Comparison of ENCODE assay signal across 1 fruit fly cellular context in the genomic region with DNA sequence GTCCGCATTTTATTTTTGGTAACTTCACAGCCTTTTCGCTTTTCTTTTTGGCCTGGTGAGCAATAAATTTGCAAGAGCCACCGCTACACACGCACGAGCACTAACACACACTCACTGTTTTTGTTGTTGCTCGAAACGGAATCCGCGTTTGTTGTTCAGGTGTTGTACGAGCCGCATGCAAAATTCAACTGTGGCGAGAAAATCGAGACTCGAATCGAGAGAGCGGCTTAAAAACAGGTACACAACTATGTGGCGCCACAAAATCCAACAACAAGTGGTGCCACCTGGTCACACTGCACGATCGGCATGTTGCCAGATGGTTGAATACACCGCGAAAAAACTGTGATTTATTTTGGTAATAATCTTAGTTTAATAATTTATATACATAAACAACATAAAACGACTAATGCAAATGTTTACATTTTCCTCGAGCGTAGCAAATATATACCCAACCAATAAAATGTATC.
A peak's percentile ranks its signal among the peaks of the same experiment; 100 is the strongest.
TF ChIP-seq lines count a peak whose summit lies in the region.

A gene (minus strand): TSS at position 172 of the 467 bp plus-strand sequence.

TF ChIP-seq in whole organism, embryonic, 481 proteins besides CTCF, POLR2A, EP300 and RAD21 (continued from another document and continues in another):
- TF ChIP-seq zen2 (GFP tag; IDR thresholded peaks at IDR 0.05; lab: Robert Waterston, UW; ENCODE audit: partially characterized antibody) = no peak
- TF ChIP-seq dan (GFP tag; IDR thresholded peaks at IDR 0.05; lab: Robert Waterston, UW) = no peak
- TF ChIP-seq al (GFP tag; IDR thresholded peaks at IDR 0.05; lab: Robert Waterston, UW) = peak; percentile 51; the same call in 1 of the 2 replicates
- TF ChIP-seq CG43689 (GFP tag; IDR thresholded peaks at IDR 0.05; lab: Robert Waterston, UW) = no peak
- TF ChIP-seq NC2β (GFP tag; optimal IDR thresholded peaks at IDR 0.05; lab: Kevin White, UChicago) = peak; percentile 61
- TF ChIP-seq Neu2 (GFP tag; optimal IDR thresholded peaks at IDR 0.05; lab: Kevin White, UChicago; ENCODE audit: borderline replicate concordance) = no peak
- TF ChIP-seq CG30020 (tag; optimal IDR thresholded peaks at IDR 0.05; lab: Kevin White, UChicago) = peak; percentile 17
- peak; percentile 42 for TF ChIP-seq CG10543 (GFP tag; optimal IDR thresholded peaks at IDR 0.05; lab: Kevin White, UChicago)
- TF ChIP-seq CG6854 (GFP tag; optimal IDR thresholded peaks at IDR 0.05; lab: Kevin White, UChicago) = peak; percentile 45
- no peak for TF ChIP-seq CG7745 (tag; optimal IDR thresholded peaks at IDR 0.05; lab: Kevin White, UChicago)
- TF ChIP-seq CG8924 (tag; optimal IDR thresholded peaks at IDR 0.05; lab: Kevin White, UChicago) = peak; percentile 48
- peak; percentile 73 for TF ChIP-seq CG7839 (tag; optimal IDR thresholded peaks at IDR 0.05; lab: Kevin White, UChicago)
- TF ChIP-seq gt (GFP tag; IDR thresholded peaks at IDR 0.05; lab: Robert Waterston, UW) = no peak
- TF ChIP-seq CG17912 (GFP tag; optimal IDR thresholded peaks at IDR 0.05; lab: Kevin White, UChicago) = peak; percentile 5
- TF ChIP-seq Tbp (GFP tag; optimal IDR thresholded peaks at IDR 0.05; lab: Kevin White, UChicago) = no peak
- peak; percentile 14; the same call in 1 of the 2 replicates for TF ChIP-seq CG8765 (GFP tag; IDR thresholded peaks at IDR 0.05; lab: Robert Waterston, UW)
- TF ChIP-seq CG32767 (GFP tag; IDR thresholded peaks at IDR 0.05; lab: Robert Waterston, UW) = peak; percentile 89
- no peak for TF ChIP-seq cad (GFP tag; optimal IDR thresholded peaks at IDR 0.05; lab: Kevin White, UChicago)
- peak; percentile 56 for TF ChIP-seq CG12744 (GFP tag; optimal IDR thresholded peaks at IDR 0.05; lab: Kevin White, UChicago)
- TF ChIP-seq sens-2 (GFP tag; IDR thresholded peaks at IDR 0.05; lab: Robert Waterston, UW) = no peak
- TF ChIP-seq Hsf (GFP tag; optimal IDR thresholded peaks at IDR 0.05; lab: Kevin White, UChicago) = peak; percentile 63
- TF ChIP-seq cato (GFP tag; optimal IDR thresholded peaks at IDR 0.05; lab: Kevin White, UChicago; ENCODE audit: borderline replicate concordance) = peak; percentile 10
- peak; percentile 77 for TF ChIP-seq CG31441 (GFP tag; IDR thresholded peaks at IDR 0.05; lab: Robert Waterston, UW)
- peak; percentile 53; the same call in 1 of the 2 replicates for TF ChIP-seq HLH3B (GFP tag; IDR thresholded peaks at IDR 0.05; lab: Robert Waterston, UW)
- peak; percentile 99 for TF ChIP-seq zf30C (GFP tag; optimal IDR thresholded peaks at IDR 0.05; lab: Kevin White, UChicago)
- TF ChIP-seq Dek (tag; optimal IDR thresholded peaks at IDR 0.05; lab: Kevin White, UChicago) = peak; percentile 68
- TF ChIP-seq crc (GFP tag; optimal IDR thresholded peaks at IDR 0.05; lab: Kevin White, UChicago) = no peak
- peak; percentile 33 for TF ChIP-seq Oli (tag; optimal IDR thresholded peaks at IDR 0.05; lab: Kevin White, UChicago)
- peak; percentile 66 for TF ChIP-seq CG14441 (GFP tag; IDR thresholded peaks at IDR 0.05; lab: Robert Waterston, UW)
- no peak for TF ChIP-seq CG14860 (GFP tag; IDR thresholded peaks at IDR 0.05; lab: Robert Waterston, UW; ENCODE audit: partially characterized antibody)
- TF ChIP-seq BtbVII (GFP tag; optimal IDR thresholded peaks at IDR 0.05; lab: Kevin White, UChicago) = no peak
- TF ChIP-seq CG10959 (GFP tag; IDR thresholded peaks at IDR 0.05; lab: Robert Waterston, UW) = peak; percentile 46
- peak; percentile 38; the same call in 1 of the 3 replicates for TF ChIP-seq Opbp (GFP tag; IDR thresholded peaks at IDR 0.05; lab: Robert Waterston, UW; ENCODE audit: partially characterized antibody)
- TF ChIP-seq CG11093 (GFP tag; IDR thresholded peaks at IDR 0.05; lab: Robert Waterston, UW) = no peak
- TF ChIP-seq ham (GFP tag; IDR thresholded peaks at IDR 0.05; lab: Robert Waterston, UW) = no peak
- peak; percentile 51 for TF ChIP-seq Bteb2 (GFP tag; optimal IDR thresholded peaks at IDR 0.05; lab: Kevin White, UChicago)
- no peak for TF ChIP-seq mld (GFP tag; IDR thresholded peaks at IDR 0.05; lab: Robert Waterston, UW; ENCODE audit: partially characterized antibody)
- peak; percentile 83 for TF ChIP-seq chm (GFP tag; IDR thresholded peaks at IDR 0.05; lab: Robert Waterston, UW)
- TF ChIP-seq mam (GFP tag; optimal IDR thresholded peaks at IDR 0.05; lab: Kevin White, UChicago) = peak; percentile 27
- no peak for TF ChIP-seq pros (GFP tag; optimal IDR thresholded peaks at IDR 0.05; lab: Kevin White, UChicago)
- TF ChIP-seq CG2889 (GFP tag; IDR thresholded peaks at IDR 0.05; lab: Robert Waterston, UW) = peak; percentile 62; the same call in 1 of the 3 replicates
- TF ChIP-seq ato (GFP tag; IDR thresholded peaks at IDR 0.05; lab: Robert Waterston, UW; ENCODE audit: partially characterized antibody) = peak; percentile 47; the same call in 1 of the 2 replicates
- peak; percentile 83 for TF ChIP-seq CG12659 (GFP tag; optimal IDR thresholded peaks at IDR 0.05; lab: Kevin White, UChicago)
- peak; percentile 77 for TF ChIP-seq sob (GFP tag; IDR thresholded peaks at IDR 0.05; lab: Robert Waterston, UW)
- no peak for TF ChIP-seq ab (GFP tag; optimal IDR thresholded peaks at IDR 0.05; lab: Kevin White, UChicago)
- TF ChIP-seq eyg (GFP tag; optimal IDR thresholded peaks at IDR 0.05; lab: Kevin White, UChicago) = no peak
- TF ChIP-seq Hr51 (GFP tag; optimal IDR thresholded peaks at IDR 0.05; lab: Kevin White, UChicago) = peak; percentile 52 to 70
- TF ChIP-seq Hmx (GFP tag; optimal IDR thresholded peaks at IDR 0.05; lab: Kevin White, UChicago) = no peak
- 0 out of 2 replicates have a peak, but pooled peaks have one; percentile 30 for TF ChIP-seq CG11696 (GFP tag; IDR thresholded peaks at IDR 0.05; lab: Robert Waterston, UW)
- peak; percentile 6 for TF ChIP-seq CG9609 (GFP tag; optimal IDR thresholded peaks at IDR 0.05; lab: Kevin White, UChicago)
- TF ChIP-seq trh (GFP tag; optimal IDR thresholded peaks at IDR 0.05; lab: Kevin White, UChicago) = no peak
- peak; percentile 73 for TF ChIP-seq bcd (GFP tag; optimal IDR thresholded peaks at IDR 0.05; lab: Kevin White, UChicago)
- no peak for TF ChIP-seq pfk (GFP tag; optimal IDR thresholded peaks at IDR 0.05; lab: Kevin White, UChicago)
- peak; percentile 30; the same call in 1 of the 3 replicates for TF ChIP-seq CG14050 (GFP tag; IDR thresholded peaks at IDR 0.05; lab: Robert Waterston, UW)
- peak; percentile 60; the same call in 1 of the 3 replicates for TF ChIP-seq tgo (GFP tag; IDR thresholded peaks at IDR 0.05; lab: Robert Waterston, UW)
- TF ChIP-seq nau (GFP tag; optimal IDR thresholded peaks at IDR 0.05; lab: Kevin White, UChicago) = no peak
- TF ChIP-seq CG1647 (GFP tag; optimal IDR thresholded peaks at IDR 0.05; lab: Kevin White, UChicago) = no peak
- no peak for TF ChIP-seq pan (optimal IDR thresholded peaks at IDR 0.05; lab: Kevin White, UChicago)
- peak in 1 of 2 experiments; percentile 71 for TF ChIP-seq pan (GFP tag; optimal IDR thresholded peaks at IDR 0.05 in 1 of 2, IDR thresholded peaks at IDR 0.05 in 1 of 2)
- TF ChIP-seq Lhr (GFP tag; optimal IDR thresholded peaks at IDR 0.05; lab: Kevin White, UChicago) = peak; percentile 86
- TF ChIP-seq CG10274 (GFP tag; optimal IDR thresholded peaks at IDR 0.05; lab: Kevin White, UChicago) = no peak
- no peak for TF ChIP-seq CG8478 (optimal IDR thresholded peaks at IDR 0.05; lab: Kevin White, UChicago)
- peak; percentile 41; the same call in 1 of the 3 replicates for TF ChIP-seq knrl (GFP tag; IDR thresholded peaks at IDR 0.05; lab: Robert Waterston, UW; ENCODE audit: partially characterized antibody)
- peak; percentile 44; the same call in 1 of the 2 replicates for TF ChIP-seq onecut (GFP tag; IDR thresholded peaks at IDR 0.05; lab: Robert Waterston, UW)
- TF ChIP-seq fd96Cb (tag; optimal IDR thresholded peaks at IDR 0.05; lab: Kevin White, UChicago) = peak; percentile 50
- peak; percentile 21; the same call in 1 of the 2 replicates for TF ChIP-seq CG14667 (GFP tag; IDR thresholded peaks at IDR 0.05; lab: Robert Waterston, UW)
- TF ChIP-seq D19A (tag; optimal IDR thresholded peaks at IDR 0.05; lab: Kevin White, UChicago) = peak; percentile 55
- peak; percentile 47 for TF ChIP-seq CG18476 (GFP tag; optimal IDR thresholded peaks at IDR 0.05; lab: Kevin White, UChicago)
- peak; percentile 32; the same call in 1 of the 2 replicates for TF ChIP-seq hbn (GFP tag; IDR thresholded peaks at IDR 0.05; lab: Robert Waterston, UW; ENCODE audit: partially characterized antibody)
- peak; percentile 70 for TF ChIP-seq stc (GFP tag; IDR thresholded peaks at IDR 0.05; lab: Robert Waterston, UW)
- no peak for TF ChIP-seq emc (GFP tag; optimal IDR thresholded peaks at IDR 0.05; lab: Kevin White, UChicago)
- peak; percentile 58; the same call in 1 of the 2 replicates for TF ChIP-seq ranshi (GFP tag; IDR thresholded peaks at IDR 0.05; lab: Robert Waterston, UW)
- TF ChIP-seq CG18599 (GFP tag; optimal IDR thresholded peaks at IDR 0.05; lab: Kevin White, UChicago) = peak; percentile 54
- peak; percentile 78 for TF ChIP-seq CG32532 (GFP tag; IDR thresholded peaks at IDR 0.05; lab: Robert Waterston, UW)
- TF ChIP-seq Side (GFP tag; optimal IDR thresholded peaks at IDR 0.05; lab: Kevin White, UChicago) = peak; percentile 19
- TF ChIP-seq nom (GFP tag; optimal IDR thresholded peaks at IDR 0.05; lab: Kevin White, UChicago) = peak; percentile 49
- TF ChIP-seq ci (GFP tag; IDR thresholded peaks at IDR 0.05; lab: Robert Waterston, UW) = peak; percentile 83
- TF ChIP-seq Mad (GFP tag; optimal IDR thresholded peaks at IDR 0.05; lab: Kevin White, UChicago) = peak; percentile 75
- peak; percentile 13 for TF ChIP-seq ewg (GFP tag; optimal IDR thresholded peaks at IDR 0.05; lab: Kevin White, UChicago)
- TF ChIP-seq Bgb (GFP tag; IDR thresholded peaks at IDR 0.05; lab: Robert Waterston, UW; ENCODE audit: partially characterized antibody) = peak; percentile 43; the same call in 1 of the 2 replicates
- no peak for TF ChIP-seq dmrt99B (tag; optimal IDR thresholded peaks at IDR 0.05; lab: Kevin White, UChicago)
- no peak for TF ChIP-seq CG31388 (GFP tag; optimal IDR thresholded peaks at IDR 0.05; lab: Kevin White, UChicago)
- peak; percentile 12 for TF ChIP-seq CG12104 (GFP tag; optimal IDR thresholded peaks at IDR 0.05; lab: Kevin White, UChicago)
- TF ChIP-seq tna (GFP tag; IDR thresholded peaks at IDR 0.05; lab: Robert Waterston, UW; ENCODE audit: partially characterized antibody) = no peak
- peak; percentile 47 for TF ChIP-seq CG8290 (GFP tag; optimal IDR thresholded peaks at IDR 0.05; lab: Kevin White, UChicago)
- TF ChIP-seq CG8290 (tag; optimal IDR thresholded peaks at IDR 0.05; lab: Kevin White, UChicago) = peak; percentile 32 to 84
- TF ChIP-seq CG10654 (GFP tag; optimal IDR thresholded peaks at IDR 0.05; lab: Kevin White, UChicago) = no peak
- TF ChIP-seq Six4 (GFP tag; optimal IDR thresholded peaks at IDR 0.05; lab: Kevin White, UChicago) = peak; percentile 8
- TF ChIP-seq bowl (GFP tag; IDR thresholded peaks at IDR 0.05; lab: Robert Waterston, UW) = no peak
- no peak for TF ChIP-seq CG4854 (GFP tag; optimal IDR thresholded peaks at IDR 0.05; lab: Kevin White, UChicago)
- peak; percentile 78 for TF ChIP-seq ara (GFP tag; IDR thresholded peaks at IDR 0.05; lab: Robert Waterston, UW)
- no peak for TF ChIP-seq Dad (GFP tag; optimal IDR thresholded peaks at IDR 0.05; lab: Kevin White, UChicago)
- TF ChIP-seq CG15269 (tag; optimal IDR thresholded peaks at IDR 0.05; lab: Kevin White, UChicago) = peak; percentile 67
- peak; percentile 34; the same call in 1 of the 3 replicates for TF ChIP-seq CG7357 (GFP tag; IDR thresholded peaks at IDR 0.05; lab: Robert Waterston, UW)
- TF ChIP-seq toy (GFP tag; IDR thresholded peaks at IDR 0.05; lab: Robert Waterston, UW) = no peak
- no peak for TF ChIP-seq GATAe (GFP tag; conservative IDR thresholded peaks at IDR 0.05; lab: Robert Waterston, UW)
- no peak for TF ChIP-seq yki (optimal IDR thresholded peaks at IDR 0.05; lab: Kevin White, UChicago)
- peak; percentile 66 for TF ChIP-seq Ets97D (GFP tag; optimal IDR thresholded peaks at IDR 0.05; lab: Kevin White, UChicago)
- TF ChIP-seq crol (GFP tag; IDR thresholded peaks at IDR 0.05; lab: Robert Waterston, UW) = no peak
- no peak for TF ChIP-seq fd3F (GFP tag; optimal IDR thresholded peaks at IDR 0.05; lab: Kevin White, UChicago)
- TF ChIP-seq CG1792 (GFP tag; optimal IDR thresholded peaks at IDR 0.05; lab: Kevin White, UChicago) = no peak
- no peak for TF ChIP-seq Doc3 (GFP tag; IDR thresholded peaks at IDR 0.05; lab: Robert Waterston, UW; ENCODE audit: partially characterized antibody)
- no peak for TF ChIP-seq CG17568 (GFP tag; optimal IDR thresholded peaks at IDR 0.05; lab: Kevin White, UChicago)
- peak; percentile 17 for TF ChIP-seq CG18764 (GFP tag; optimal IDR thresholded peaks at IDR 0.05; lab: Kevin White, UChicago)
- no peak for TF ChIP-seq pnt (GFP tag; optimal IDR thresholded peaks at IDR 0.05; lab: Kevin White, UChicago)
- 0 out of 3 replicates have a peak, but pooled peaks have one; percentile 34 for TF ChIP-seq CG16813 (GFP tag; IDR thresholded peaks at IDR 0.05; lab: Robert Waterston, UW; ENCODE audit: partially characterized antibody)
- no peak for TF ChIP-seq Usf (GFP tag; optimal IDR thresholded peaks at IDR 0.05; lab: Kevin White, UChicago)
- peak; percentile 61 for TF ChIP-seq Meics (GFP tag; optimal IDR thresholded peaks at IDR 0.05; lab: Kevin White, UChicago)
- TF ChIP-seq CG17385 (GFP tag; optimal IDR thresholded peaks at IDR 0.05; lab: Kevin White, UChicago) = peak; percentile 67
- peak; percentile 69 for TF ChIP-seq caup (GFP tag; optimal IDR thresholded peaks at IDR 0.05; lab: Kevin White, UChicago; ENCODE audit: severe bottlenecking)
- no peak for TF ChIP-seq Hr39 (optimal IDR thresholded peaks at IDR 0.05; lab: Kevin White, UChicago)
- no peak for TF ChIP-seq CG11560 (tag; IDR thresholded peaks at IDR 0.05; lab: Robert Waterston, UW)
- TF ChIP-seq CG15696 (tag; optimal IDR thresholded peaks at IDR 0.05; lab: Kevin White, UChicago) = peak; percentile 50
- TF ChIP-seq dimm (GFP tag; IDR thresholded peaks at IDR 0.05; lab: Robert Waterston, UW) = no peak
- TF ChIP-seq da (GFP tag; optimal IDR thresholded peaks at IDR 0.05; lab: Kevin White, UChicago) = no peak
- peak; percentile 79 for TF ChIP-seq gce (GFP tag; IDR thresholded peaks at IDR 0.05; lab: Robert Waterston, UW)
- no peak for TF ChIP-seq CG11398 (GFP tag; optimal IDR thresholded peaks at IDR 0.05; lab: Kevin White, UChicago)
- TF ChIP-seq stwl (tag; optimal IDR thresholded peaks at IDR 0.05; lab: Kevin White, UChicago) = peak; percentile 78
- peak; percentile 36 for TF ChIP-seq Nf-YB (GFP tag; optimal IDR thresholded peaks at IDR 0.05; lab: Kevin White, UChicago)
- TF ChIP-seq Hr3 (GFP tag; optimal IDR thresholded peaks at IDR 0.05; lab: Kevin White, UChicago) = peak; percentile 66
- peak; percentile 60 for TF ChIP-seq danr (GFP tag; IDR thresholded peaks at IDR 0.05; lab: Robert Waterston, UW)
- TF ChIP-seq gcm2 (GFP tag; optimal IDR thresholded peaks at IDR 0.05; lab: Kevin White, UChicago) = peak; percentile 42
